Worm (Caenorhabditis elegans): ENCODE results near the gene F44E5.2.

The F44E5.2 gene

ce11 chrII:11811241-11811640 lies 44.7 kb downstream of the F44E5.2 start:
- no peak for TF ChIP-seq dao-5 (tag; optimal IDR thresholded peaks at IDR 0.05)
- TF ChIP-seq W03F9.2 (tag; optimal IDR thresholded peaks at IDR 0.05): no peak
- TF ChIP-seq him-1 (tag; optimal IDR thresholded peaks at IDR 0.05): no peak

DNA sequence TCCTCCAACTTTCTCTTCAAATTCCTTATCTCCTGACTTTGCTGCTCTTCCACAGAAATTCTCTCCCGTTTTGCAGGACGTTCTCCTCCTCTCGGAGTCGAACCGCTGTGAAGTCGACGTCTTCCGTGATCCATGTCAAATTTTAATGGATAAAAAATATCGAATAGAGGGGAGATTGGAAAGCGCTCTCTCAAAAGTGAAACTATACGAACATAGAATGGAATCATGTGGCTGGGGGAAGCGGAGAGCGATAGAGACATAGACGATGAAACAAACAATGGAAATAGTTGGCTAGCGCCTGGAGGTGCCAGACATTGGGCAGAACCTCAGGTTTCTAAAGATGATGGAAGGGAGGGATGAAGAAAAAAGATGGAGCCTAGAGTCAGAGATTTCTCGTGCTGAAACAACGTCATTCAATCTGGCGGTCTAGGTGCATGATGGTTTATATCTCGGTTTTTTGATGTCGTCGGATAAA lies 47.4 kb downstream of the F44E5.2 start, which contains the start of gene F43G6.8:
Gene F43G6.8 (minus strand): TSS at position 198 of the 475 bp plus-strand sequence.
- TF ChIP-seq W03F9.2 (tag; optimal IDR thresholded peaks at IDR 0.05) (no peak), dao-5 (tag; optimal IDR thresholded peaks at IDR 0.05) (no peak), him-1 (tag; optimal IDR thresholded peaks at IDR 0.05) (no peak)

DNA sequence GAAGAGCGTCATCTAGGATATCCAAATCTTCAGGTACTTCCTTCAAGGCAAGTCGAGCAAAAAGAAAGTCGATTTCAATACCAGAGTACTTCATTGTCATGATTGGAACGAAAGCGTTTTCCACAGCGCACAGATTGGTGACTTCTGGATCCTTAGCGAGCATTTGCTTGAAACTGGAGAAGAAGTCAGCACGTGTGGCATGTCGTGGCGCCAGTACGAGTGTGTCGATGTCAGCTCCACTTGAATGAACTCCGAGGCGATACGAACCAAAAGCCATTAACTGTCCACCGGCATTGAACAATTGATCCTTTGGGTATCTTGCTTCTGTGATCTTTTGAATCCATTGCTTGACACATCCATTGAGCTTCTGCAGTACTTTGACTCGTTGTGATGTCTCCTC lies 49.4 kb downstream of the F44E5.2 start:
- TF ChIP-seq him-1 (tag; optimal IDR thresholded peaks at IDR 0.05): no peak
- no peak for TF ChIP-seq W03F9.2 (tag; optimal IDR thresholded peaks at IDR 0.05)
- TF ChIP-seq dao-5 (tag; optimal IDR thresholded peaks at IDR 0.05): no peak

- TF ChIP-seq dao-5 (tag; optimal IDR thresholded peaks at IDR 0.05) (no peak), him-1 (tag; optimal IDR thresholded peaks at IDR 0.05) (no peak), W03F9.2 (tag; optimal IDR thresholded peaks at IDR 0.05) (no peak)
Measured at ce11 chrII:11816475-11816874, 49.9 kb downstream of the F44E5.2 start, which contains the start of gene pap-3. pap-3 (minus strand) TSS chrII:11816575.
